Fruit fly (Drosophila melanogaster) ovary, adult (tissue): Measurements from ENCODE around the gene baf.

Source experiments
- CG17801 ChIP-seq: fragments of 200-800 bp; optimal IDR thresholded peaks from 2 replicates; lab custom pipeline; 2019; ENCODE audit warnings: missing biosample characterization, mild to moderate bottlenecking, missing genetic modification characterization, moderate library complexity; ENCODE audit not compliant: partially characterized antibody

The baf gene

DNA sequence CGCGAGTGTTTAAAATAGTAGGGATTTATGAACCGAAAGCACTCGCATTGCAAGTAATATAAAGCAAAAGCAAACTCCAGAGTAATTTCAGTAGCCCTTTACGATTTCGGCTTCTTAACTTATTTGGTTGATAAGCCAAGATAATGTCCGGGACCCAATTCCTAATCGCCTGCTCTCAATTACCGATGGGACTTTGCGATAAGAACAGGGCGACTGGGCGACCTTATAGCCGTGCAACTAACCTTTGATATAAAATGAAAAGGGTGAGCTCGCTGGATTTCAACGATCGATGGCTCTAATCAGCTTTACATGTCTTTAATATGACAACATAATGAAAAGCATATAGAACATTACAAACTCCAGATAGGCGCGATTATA is 31.2 kb upstream of the baf start, which contains the start of gene CG7227:
CG7227 (minus strand) TSS at position 72 of the 378 bp plus-strand sequence.
- no peak for TF ChIP-seq CG17801 (GFP tag; lab: Kevin White, UChicago)

DNA sequence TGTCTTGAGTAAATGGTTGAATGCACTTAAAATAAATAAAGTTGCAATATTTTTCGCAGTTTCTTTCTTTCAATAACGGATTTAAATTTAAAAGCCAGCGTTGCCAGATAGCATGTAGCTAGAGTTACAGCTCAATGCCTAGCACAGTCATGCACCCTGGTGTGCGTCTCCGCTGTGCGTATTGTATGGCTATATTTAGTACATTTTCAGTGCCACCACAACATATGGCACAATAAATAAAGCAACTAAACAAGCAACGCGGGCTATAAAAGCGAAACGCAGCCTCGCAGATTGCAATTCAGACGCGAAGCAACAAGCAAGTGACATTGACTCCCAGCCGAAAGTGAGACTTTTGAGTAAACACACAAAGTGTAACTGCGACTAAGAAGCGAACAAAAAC is 30.6 kb upstream of the baf start, which contains the start of gene Sirup:
Sirup (plus strand) TSS at position 215 of the 400 bp plus-strand sequence.
- TF ChIP-seq CG17801 (GFP tag; lab: Kevin White, UChicago) = no peak

DNA sequence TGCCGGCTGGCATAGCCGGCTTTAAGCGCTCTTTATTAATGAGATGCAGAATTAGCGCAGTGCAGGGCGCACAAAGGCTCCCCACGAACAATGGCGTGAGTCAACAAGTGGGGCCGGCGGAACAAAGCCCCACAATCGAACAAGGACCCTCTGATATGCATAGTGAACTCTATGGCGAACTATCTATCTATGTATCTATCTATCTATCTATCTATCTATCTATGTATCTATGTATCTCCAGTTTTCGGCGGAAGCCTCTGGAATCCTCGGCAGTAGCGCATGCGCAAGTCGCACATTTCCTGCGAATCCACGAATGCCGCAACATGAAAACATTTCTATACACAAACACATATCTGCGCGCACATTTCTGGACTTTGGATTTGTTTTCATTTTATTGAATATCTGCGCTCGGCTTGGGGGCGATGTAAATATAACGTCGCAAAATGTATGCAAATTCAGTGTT is 28.7 kb upstream of the baf start:
- no peak for TF ChIP-seq CG17801 (GFP tag; lab: Kevin White, UChicago)

DNA sequence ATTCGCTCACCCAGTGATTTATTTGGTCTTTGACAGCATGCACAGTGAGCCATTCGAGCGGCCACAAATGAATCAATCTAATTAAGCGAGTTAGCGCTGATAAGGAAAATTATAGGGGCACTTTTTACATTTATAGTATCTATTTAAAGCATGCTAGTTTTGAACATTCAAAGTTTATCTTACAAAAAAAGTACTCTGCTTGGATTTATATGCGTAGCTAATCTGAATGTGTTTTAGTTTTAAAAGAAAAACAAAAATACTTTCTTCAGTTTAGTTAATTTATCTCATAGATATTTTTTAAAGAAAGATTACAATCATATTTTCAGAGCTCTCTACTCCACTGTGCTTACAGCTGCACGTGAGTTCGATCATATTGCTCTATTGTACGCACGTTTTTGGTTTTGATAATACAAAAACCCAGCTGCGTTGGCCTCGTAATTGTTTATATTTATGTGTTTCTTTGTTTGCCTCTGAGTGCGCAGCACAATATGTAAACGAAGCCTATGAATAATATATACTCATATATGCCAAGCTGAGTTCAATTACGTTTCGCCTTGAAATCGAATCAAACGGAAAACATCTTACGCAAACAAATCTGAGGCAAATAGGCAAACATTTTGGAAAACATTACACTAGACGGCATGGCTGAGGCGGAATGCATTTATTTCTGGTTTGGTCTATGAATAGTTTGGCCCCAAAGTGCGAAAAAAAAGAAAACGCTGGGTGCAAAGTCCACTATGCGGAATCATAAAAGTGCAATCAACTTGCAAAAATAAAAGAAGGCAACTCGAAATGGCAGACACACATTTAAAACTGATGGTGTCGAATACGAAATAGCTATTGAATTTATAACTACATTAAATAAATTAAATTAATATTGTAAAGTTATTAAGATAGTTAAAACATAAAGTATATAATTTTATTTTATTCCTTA is 27.3 kb upstream of the baf start:
- peak; percentile 32 for TF ChIP-seq CG17801 (GFP tag; lab: Kevin White, UChicago)

DNA sequence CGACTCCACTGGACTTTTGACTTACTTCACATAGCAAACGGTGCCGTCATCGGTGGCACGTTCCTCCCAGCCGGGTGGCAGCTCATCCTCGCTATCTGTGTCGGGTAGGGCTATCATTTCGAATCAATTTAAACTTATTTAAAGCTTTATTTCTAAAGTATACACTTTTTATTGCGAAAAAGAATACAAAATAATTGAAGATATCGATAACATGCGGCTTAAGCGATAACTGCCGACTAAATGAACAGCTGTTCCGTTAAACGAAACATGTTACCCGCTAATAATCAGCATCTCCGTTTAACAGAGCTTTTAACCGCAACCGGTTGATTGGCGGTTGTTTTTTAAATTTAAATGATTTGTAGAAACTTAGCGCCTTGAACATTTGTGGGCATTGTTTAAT is 25.2 kb upstream of the baf start, which contains the start of gene Wwox:
Wwox (minus strand) TSS at position 215 of the 400 bp plus-strand sequence.
- no peak for TF ChIP-seq CG17801 (GFP tag; lab: Kevin White, UChicago)

DNA sequence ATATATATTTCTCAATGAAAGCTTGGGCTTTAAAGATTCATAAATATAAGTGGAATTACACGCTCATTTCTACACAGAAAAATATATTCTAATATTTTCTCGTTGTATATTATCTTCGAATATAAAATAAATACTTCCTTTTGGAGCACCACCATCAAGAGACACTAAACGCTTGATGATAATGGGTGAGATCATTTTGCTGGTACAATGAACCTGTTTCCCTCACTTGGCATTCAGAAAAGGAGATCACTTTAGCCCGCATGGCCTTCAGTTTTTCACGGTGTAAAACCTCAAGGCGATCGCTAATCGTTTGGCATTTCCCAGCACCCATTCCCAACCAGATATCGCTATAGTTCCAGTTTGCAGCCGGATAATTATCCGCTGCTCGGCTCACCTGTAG is 23.2 kb upstream of the baf start:
- TF ChIP-seq CG17801 (GFP tag; lab: Kevin White, UChicago) = no peak

DNA sequence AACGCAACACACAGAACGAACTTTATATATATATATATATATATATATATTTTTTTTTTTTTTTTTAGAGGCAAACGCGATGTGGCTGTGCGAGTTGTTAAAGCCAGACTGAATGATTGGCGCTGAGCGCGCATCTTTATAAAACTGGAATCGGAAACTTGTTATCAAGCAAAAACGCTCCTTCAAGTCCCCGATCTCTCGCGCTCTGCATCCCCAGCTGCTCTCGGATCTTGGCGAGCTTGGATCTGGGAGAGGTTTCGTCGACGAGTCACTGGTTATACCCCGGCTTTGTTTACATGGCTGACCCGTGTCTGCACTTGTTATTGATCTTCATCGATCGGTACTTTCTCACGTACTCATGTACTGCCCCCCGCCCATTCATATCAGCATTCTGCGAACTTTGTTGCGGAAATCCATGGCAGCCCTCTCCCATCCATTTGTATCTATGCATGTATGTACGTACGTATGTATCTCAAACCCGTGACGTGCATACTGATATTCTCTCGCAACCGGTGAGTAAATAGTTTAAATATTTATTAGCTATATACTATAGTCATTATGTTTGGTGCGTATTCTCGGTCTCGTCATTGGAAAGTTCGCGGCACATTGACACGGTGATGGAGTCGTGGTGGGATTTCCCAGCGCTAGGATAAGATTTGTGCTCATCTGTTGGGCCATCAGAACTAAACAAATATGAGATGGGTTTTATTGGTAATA is 21.9 kb upstream of the baf start, which contains the start of gene Spn28Dc:
Spn28Dc (minus strand) TSS at position 51 of the 717 bp plus-strand sequence.
- TF ChIP-seq CG17801 (GFP tag; lab: Kevin White, UChicago) = no peak

DNA sequence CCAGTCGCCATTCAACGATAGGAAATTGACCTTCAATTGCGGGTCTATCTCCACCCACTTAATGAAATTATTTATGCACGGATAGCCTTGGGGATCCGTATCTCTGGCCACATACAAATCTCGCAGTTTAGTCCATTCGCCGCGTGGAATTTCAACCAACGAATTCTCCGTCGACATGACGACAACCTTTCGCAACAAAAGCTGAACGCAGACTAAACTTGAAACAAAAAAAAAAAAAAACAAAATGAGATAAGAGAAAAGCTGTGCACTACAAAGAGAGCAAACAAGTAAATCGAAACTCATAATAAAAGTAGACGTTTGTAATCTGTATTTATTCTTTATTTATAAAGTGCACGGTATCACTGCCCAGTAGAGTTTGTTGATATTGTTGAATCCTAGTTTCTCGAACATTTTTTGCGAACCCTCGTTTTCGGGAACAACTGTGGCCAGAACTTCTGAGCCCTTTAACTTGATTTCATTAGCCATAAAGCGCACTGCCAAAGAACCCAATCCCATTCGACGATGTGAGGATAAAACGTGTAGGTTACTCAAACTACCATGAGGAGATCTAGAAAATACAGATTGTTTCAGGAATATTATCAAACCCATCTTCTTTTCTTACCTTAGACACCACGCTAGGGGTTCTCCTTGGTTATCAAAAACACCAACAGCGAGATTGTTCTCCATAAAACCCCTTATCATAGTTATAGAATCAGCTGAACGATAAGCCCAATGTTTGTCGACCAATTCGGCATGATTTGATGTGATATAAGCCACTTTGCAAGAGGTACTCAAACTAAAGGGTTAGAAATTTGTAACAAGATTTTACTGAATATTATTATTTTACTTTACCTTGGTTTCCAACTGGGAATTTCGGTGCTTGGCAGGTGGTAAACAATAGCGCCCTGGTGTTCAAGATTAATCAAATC is 19.7 kb upstream of the baf start, which contains the start of gene CG12560:
CG12560 (minus strand) TSS at position 195 of the 929 bp plus-strand sequence.
- TF ChIP-seq CG17801 (GFP tag; lab: Kevin White, UChicago) = no peak

DNA sequence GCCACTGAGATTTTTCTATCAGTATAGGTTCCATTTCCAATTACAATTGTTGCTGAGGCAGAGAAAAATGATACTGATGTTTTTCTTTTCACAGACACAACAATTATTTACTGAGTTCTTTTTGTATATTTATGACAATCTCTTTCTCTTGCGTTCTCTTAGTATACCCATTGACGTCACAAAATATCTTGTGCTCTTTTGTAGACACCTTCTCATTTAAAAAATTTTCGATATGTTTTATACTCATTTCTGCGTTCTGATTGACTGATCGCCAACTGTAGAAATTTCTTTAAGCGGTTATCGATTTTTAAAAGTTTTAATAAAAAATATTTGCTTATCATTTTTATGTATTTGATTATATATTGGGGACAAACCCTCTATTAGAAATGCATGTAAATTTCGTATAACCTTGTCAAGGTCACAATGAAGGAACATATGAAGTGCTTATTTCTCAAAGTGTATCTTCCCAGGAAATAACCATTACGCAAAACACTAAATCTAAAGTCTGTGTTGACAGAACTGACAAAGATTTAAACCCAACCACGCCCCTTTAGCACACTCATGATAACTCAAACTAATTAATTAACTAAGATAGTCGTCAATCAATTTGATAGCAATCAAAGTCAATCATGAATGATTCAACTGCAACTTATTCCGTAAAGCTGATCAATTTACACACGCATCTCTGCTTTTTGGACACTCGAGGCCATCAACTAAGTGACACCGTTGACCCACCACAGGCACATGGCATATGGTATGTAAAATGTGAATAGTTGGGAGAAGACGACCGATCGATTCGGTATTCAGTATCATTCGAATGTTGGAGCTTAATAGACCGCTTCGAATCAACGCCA is 18.4 kb upstream of the baf start, which contains the start of the genes Glyat and Tg:
Glyat (minus strand) TSS at position 51 of the 854 bp plus-strand sequence.
Tg (plus strand) TSS at position 804 of the 854 bp plus-strand sequence.
- no peak for TF ChIP-seq CG17801 (GFP tag; lab: Kevin White, UChicago)

DNA sequence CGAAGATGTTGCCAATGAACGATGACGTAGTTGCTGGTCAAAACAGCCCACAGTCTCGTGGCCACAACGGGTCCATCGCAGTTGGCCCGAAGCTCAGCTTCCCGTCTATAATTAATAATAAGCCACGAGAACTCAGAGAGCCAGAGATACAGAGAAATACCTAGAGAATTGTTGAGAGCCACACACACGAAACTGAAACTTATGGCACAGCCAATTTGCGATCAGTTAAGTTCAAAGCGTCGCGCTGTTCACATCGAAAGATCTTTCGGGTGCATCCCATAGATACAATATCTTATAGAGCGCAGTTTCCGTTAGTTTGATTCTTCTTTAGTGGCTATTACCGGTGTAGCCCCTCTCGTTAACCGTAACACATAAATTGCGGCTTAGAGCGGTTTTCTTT is 16.7 kb upstream of the baf start:
- no peak for TF ChIP-seq CG17801 (GFP tag; lab: Kevin White, UChicago)

DNA sequence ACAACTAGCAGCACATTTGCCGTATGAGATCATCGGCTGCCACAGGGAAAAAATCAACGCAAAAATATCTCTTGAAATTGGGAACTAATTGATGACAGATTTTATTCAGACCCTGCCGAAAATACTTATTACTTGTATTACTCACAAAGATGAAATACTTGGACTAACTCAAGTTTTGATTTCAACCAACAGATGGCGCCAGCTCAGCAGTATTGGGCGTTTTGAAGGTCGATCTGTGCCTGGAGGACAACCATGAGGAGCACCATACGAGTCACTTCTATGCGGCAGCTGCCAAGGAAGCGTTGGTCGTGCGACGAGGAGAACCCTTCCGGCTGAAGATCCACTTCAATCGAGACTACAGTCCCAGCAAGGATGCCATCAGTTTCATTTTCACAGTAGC is 4.9 kb upstream of the baf start:
- TF ChIP-seq CG17801 (GFP tag; lab: Kevin White, UChicago) = no peak

DNA sequence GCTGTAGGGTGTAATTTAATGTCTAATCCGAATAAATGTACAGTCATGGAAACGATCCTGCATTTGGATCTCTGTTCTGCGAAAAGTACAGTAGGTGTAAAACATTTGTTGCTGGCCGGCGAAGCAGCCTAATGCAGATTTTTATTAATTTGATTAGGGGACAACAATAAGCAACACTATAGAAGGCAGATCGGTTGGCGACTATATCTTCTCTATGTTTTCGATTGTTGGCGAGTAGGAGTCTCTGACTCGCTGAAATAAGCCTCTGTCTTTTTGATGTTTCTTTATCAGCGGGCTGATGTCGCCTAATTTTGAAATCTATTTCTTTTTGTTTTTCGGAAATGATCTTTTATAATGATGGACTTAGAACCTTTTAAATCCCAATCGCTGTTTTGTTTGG is 840 bp downstream of the baf start:
- no peak for TF ChIP-seq CG17801 (GFP tag; lab: Kevin White, UChicago)

DNA sequence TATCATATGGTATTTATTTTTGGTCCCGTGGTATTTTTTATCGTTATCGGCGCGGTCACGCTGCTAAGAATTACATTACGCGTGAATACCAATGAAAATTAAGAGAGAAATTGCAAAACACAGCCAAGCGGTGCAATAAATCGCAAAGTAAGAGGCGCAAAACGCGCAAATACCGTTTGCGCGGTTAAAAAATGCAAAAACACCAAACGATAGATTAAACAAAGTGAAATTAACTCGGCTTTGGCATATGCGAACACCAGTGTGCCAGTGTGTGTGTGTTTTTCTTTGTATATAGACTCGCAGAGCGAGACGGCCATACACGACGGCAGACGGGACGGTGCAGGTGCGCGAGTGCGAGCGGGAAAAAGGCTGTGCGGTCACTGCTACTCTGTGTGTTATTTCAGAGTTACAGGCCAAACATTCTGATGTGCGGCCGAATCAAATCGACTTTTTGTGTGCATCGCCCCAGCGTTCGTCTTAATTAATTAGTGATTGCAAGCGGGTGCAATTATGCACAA is 1.5 kb downstream of the baf start, which contains the start of gene Cka:
Cka (plus strand) TSS at position 29 of the 518 bp plus-strand sequence.
- no peak for TF ChIP-seq CG17801 (GFP tag; lab: Kevin White, UChicago)
